Worm (Caenorhabditis elegans) whole organism, L4 larva: Measurements from ENCODE around the gene F59B2.9.

Source experiments
- F37D6.2 ChIP-seq: sonication (generic microtip); optimal IDR thresholded peaks from 2 replicates; lab custom pipeline; 2016; ENCODE audit warnings: mild to moderate bottlenecking, missing genetic modification characterization, missing compliant biosample characterization
- ama-1 ChIP-seq: fragments of 150-350 bp; optimal IDR thresholded peaks from 2 replicates; lab custom pipeline; 2014; ENCODE audit warnings: inconsistent platforms, mixed read lengths
- egl-27 ChIP-seq: sonication (generic microtip); optimal IDR thresholded peaks from 3 replicates; lab custom pipeline; 2017; ENCODE audit warnings: missing biosample characterization, missing genetic modification reagents, missing genetic modification characterization
- lin-15B ChIP-seq: fragments of 150-350 bp; sonication (generic microtip); optimal IDR thresholded peaks from 3 replicates; lab custom pipeline; 2014; ENCODE audit warnings: missing biosample characterization, missing genetic modification characterization
- nhr-76 ChIP-seq: fragments of 150-350 bp; optimal IDR thresholded peaks from 2 replicates; lab custom pipeline; 2014; ENCODE audit warnings: missing biosample characterization, missing genetic modification characterization

- no peak for TF ChIP-seq lin-15B (tag; lab: Kevin White, UChicago)
- TF ChIP-seq ama-1 (lab: Kevin White, UChicago) = no peak
- no peak for TF ChIP-seq egl-27
- TF ChIP-seq nhr-76 (tag; lab: Kevin White, UChicago) = no peak
- no peak for TF ChIP-seq F37D6.2 (tag; lab: Kevin White, UChicago)
Measured at ce11 chrIII:8984412-8984811, 27.8 kb downstream of the F59B2.9 start.
